Fruit fly (Drosophila melanogaster) whole organism, embryonic: Measurements from ENCODE around the gene CG17839.
A peak's percentile ranks its signal among the peaks of the same experiment; 100 is the strongest.

Experiments
- CG1602 ChIP-seq: fragments of 200-800 bp; sonication (Bioruptor generic); optimal IDR thresholded peaks from 3 replicates; lab custom pipeline; 2016; ENCODE audit warnings: missing biosample characterization, missing genetic modification characterization
- CG16813 ChIP-seq: fragments of 200-800 bp; sonication (Bioruptor generic); IDR thresholded peaks from 3 replicates; pipeline ENCODE4 v1.3.6; 2022; ENCODE audit warnings: missing biosample characterization, missing genetic modification characterization; ENCODE audit not compliant: partially characterized antibody
- CG17328 ChIP-seq: fragments of 200-800 bp; sonication (Bioruptor generic); IDR thresholded peaks from 2 replicates; pipeline ENCODE4 v1.3.6; 2022; ENCODE audit warnings: missing biosample characterization, missing genetic modification characterization
- CG2116 ChIP-seq: fragments of 200-800 bp; sonication (Bioruptor generic); optimal IDR thresholded peaks from 3 replicates; lab custom pipeline; 2018; ENCODE audit warnings: missing biosample characterization, mild to moderate bottlenecking, missing genetic modification characterization
- CG2129 ChIP-seq: fragments of 200-800 bp; sonication (Bioruptor generic); IDR thresholded peaks from 2 replicates; pipeline ENCODE4 v1.3.6; 2022; ENCODE audit warnings: missing biosample characterization, missing genetic modification characterization; ENCODE audit not compliant: partially characterized antibody
- CG2202 ChIP-seq: fragments of 200-800 bp; sonication (Bioruptor generic); optimal IDR thresholded peaks from 2 replicates; lab custom pipeline; 2018; ENCODE audit warnings: missing biosample characterization, mild to moderate bottlenecking, missing genetic modification characterization
- CG31365 ChIP-seq: fragments of 200-800 bp; sonication (Bioruptor generic); optimal IDR thresholded peaks from 2 replicates; lab custom pipeline; 2018; ENCODE audit warnings: missing biosample characterization, mild to moderate bottlenecking, missing genetic modification characterization
- CG34376 ChIP-seq: fragments of 200-800 bp; sonication (Bioruptor generic); optimal IDR thresholded peaks from 2 replicates; lab custom pipeline; 2018; ENCODE audit warnings: missing biosample characterization, mild to moderate bottlenecking, missing genetic modification characterization
- CG4820 ChIP-seq: fragments of 200-800 bp; sonication (Bioruptor generic); optimal IDR thresholded peaks from 3 replicates; lab custom pipeline; 2016; ENCODE audit warnings: missing biosample characterization, missing genetic modification characterization
- CG5180 ChIP-seq: fragments of 200-800 bp; sonication (Bioruptor generic); optimal IDR thresholded peaks from 3 replicates; lab custom pipeline; 2017; ENCODE audit warnings: missing biosample characterization, missing genetic modification characterization, mild to moderate bottlenecking, moderate library complexity, missing genetic modification reagents
- CG6765 ChIP-seq: fragments of 200-800 bp; sonication (Bioruptor generic); optimal IDR thresholded peaks from 3 replicates; lab custom pipeline; 2017; ENCODE audit warnings: missing biosample characterization, mild to moderate bottlenecking, missing genetic modification characterization
- CG7963 ChIP-seq: fragments of 200-800 bp; sonication (Bioruptor generic); IDR thresholded peaks from 3 replicates; pipeline ENCODE4 v1.3.6; 2022; ENCODE audit warnings: missing biosample characterization, missing genetic modification characterization; ENCODE audit not compliant: partially characterized antibody
- CG8924 ChIP-seq: fragments of 200-800 bp; optimal IDR thresholded peaks from 3 replicates; lab custom pipeline; 2019; ENCODE audit warnings: missing biosample characterization, mild to moderate bottlenecking, missing genetic modification characterization, moderate library complexity
- CG9797 ChIP-seq: fragments of 200-800 bp; sonication (Bioruptor generic); optimal IDR thresholded peaks from 3 replicates; lab custom pipeline; 2018; ENCODE audit warnings: missing biosample characterization, mild to moderate bottlenecking, missing genetic modification characterization
- CG9817 ChIP-seq: fragments of 200-800 bp; sonication (Bioruptor generic); optimal IDR thresholded peaks from 2 replicates; lab custom pipeline; 2018; ENCODE audit warnings: missing biosample characterization, mild to moderate bottlenecking, missing genetic modification characterization, moderate library complexity
- CoRest ChIP-seq: fragments of 200-800 bp; sonication (Bioruptor generic); optimal IDR thresholded peaks from 3 replicates; lab custom pipeline; 2018; ENCODE audit warnings: missing biosample characterization, mild to moderate bottlenecking, missing genetic modification characterization, moderate library complexity
- Gsc ChIP-seq: fragments of 200-800 bp; sonication (Bioruptor generic); IDR thresholded peaks from 2 replicates; pipeline ENCODE4 v1.3.6; 2022; ENCODE audit warnings: missing biosample characterization, missing genetic modification characterization
- Hey ChIP-seq: fragments of 200-800 bp; sonication (Bioruptor generic); optimal IDR thresholded peaks from 3 replicates; lab custom pipeline; 2018; ENCODE audit warnings: missing biosample characterization, mild to moderate bottlenecking, missing genetic modification characterization
- MTF-1 ChIP-seq: fragments of 200-800 bp; sonication (Bioruptor generic); optimal IDR thresholded peaks from 2 replicates; lab custom pipeline; 2018; ENCODE audit warnings: missing biosample characterization, mild to moderate bottlenecking, missing genetic modification characterization, borderline replicate concordance
- Max ChIP-seq: fragments of 200-800 bp; sonication (Bioruptor generic); optimal IDR thresholded peaks from 2 replicates; lab custom pipeline; 2016; ENCODE audit warnings: missing biosample characterization, mild to moderate bottlenecking, missing genetic modification characterization
- Mes4 ChIP-seq: fragments of 200-800 bp; sonication (Bioruptor generic); optimal IDR thresholded peaks from 2 replicates; lab custom pipeline; 2016; ENCODE audit warnings: missing biosample characterization, missing genetic modification characterization
- Oaz ChIP-seq: fragments of 200-800 bp; sonication (Bioruptor generic); IDR thresholded peaks from 2 replicates; pipeline ENCODE4 v1.3.6; 2022; ENCODE audit warnings: missing biosample characterization, missing genetic modification characterization
- Sin3A ChIP-seq: fragments of >200 bp; optimal IDR thresholded peaks from 2 replicates; lab custom pipeline; 2018
- Sox102F ChIP-seq: fragments of 200-800 bp; sonication (Bioruptor generic); optimal IDR thresholded peaks from 2 replicates; lab custom pipeline; 2018; ENCODE audit warnings: missing biosample characterization, mild to moderate bottlenecking, missing genetic modification characterization, moderate library complexity
- Sry-β ChIP-seq: fragments of 200-800 bp; sonication (Bioruptor generic); optimal IDR thresholded peaks from 2 replicates; lab custom pipeline; 2018; ENCODE audit warnings: missing biosample characterization, mild to moderate bottlenecking, missing genetic modification characterization, moderate library complexity
- Ssrp ChIP-seq: fragments of 200-800 bp; sonication (Bioruptor generic); optimal IDR thresholded peaks from 2 replicates; lab custom pipeline; 2018; ENCODE audit warnings: missing biosample characterization, mild to moderate bottlenecking, missing genetic modification characterization, moderate library complexity
- YL-1 ChIP-seq: fragments of 200-800 bp; sonication (Bioruptor generic); optimal IDR thresholded peaks from 3 replicates; lab custom pipeline; 2017; ENCODE audit warnings: missing biosample characterization, mild to moderate bottlenecking, missing genetic modification characterization
- al ChIP-seq: fragments of 200-800 bp; sonication (Bioruptor generic); IDR thresholded peaks from 2 replicates; pipeline ENCODE4 v1.3.6; 2022; ENCODE audit warnings: missing biosample characterization, missing genetic modification characterization
- aop ChIP-seq: fragments of 200-800 bp; sonication (Bioruptor generic); IDR thresholded peaks from 2 replicates; pipeline ENCODE4 v1.3.6; 2022; ENCODE audit warnings: missing biosample characterization, missing genetic modification characterization
- chm ChIP-seq: fragments of 200-800 bp; sonication (Bioruptor generic); IDR thresholded peaks from 2 replicates; pipeline ENCODE4 v1.3.6; 2022; ENCODE audit warnings: missing biosample characterization, missing genetic modification characterization
- crc ChIP-seq: fragments of 200-800 bp; sonication (Bioruptor generic); optimal IDR thresholded peaks from 2 replicates; lab custom pipeline; 2016; ENCODE audit warnings: missing biosample characterization, missing genetic modification characterization
- eve ChIP-seq, 2 experiments: fragments of >200 bp; optimal IDR thresholded peaks; 2 replicates each; lab custom pipeline; 2017; ENCODE audit warnings: missing biosample characterization in 2 of 2, missing genetic modification characterization in 2 of 2
- eyg ChIP-seq: fragments of 200-800 bp; sonication (Bioruptor generic); optimal IDR thresholded peaks from 3 replicates; lab custom pipeline; 2016; ENCODE audit warnings: missing biosample characterization, missing genetic modification characterization
- hkb ChIP-seq, 2 experiments: fragments of 200-800 bp in 1 of 2; fragments of >200 bp in 1 of 2; sonication (Bioruptor generic) in 1 of 2; IDR thresholded peaks in 1 of 2; optimal IDR thresholded peaks in 1 of 2; 2 replicates each; pipeline versions ENCODE4 v1.3.6 to Lab custom; 2017 to 2022; ENCODE audit warnings: missing biosample characterization in 1 of 2, missing genetic modification characterization in 1 of 2
- insv ChIP-seq, 2 experiments: fragments of 200-800 bp; sonication (Bioruptor generic); optimal IDR thresholded peaks; 3 replicates each; lab custom pipeline; 2016 to 2018; ENCODE audit warnings: missing biosample characterization in 2 of 2, missing genetic modification characterization in 2 of 2
- jing ChIP-seq: fragments of 200-800 bp; sonication (Bioruptor generic); optimal IDR thresholded peaks from 2 replicates; lab custom pipeline; 2018; ENCODE audit warnings: missing biosample characterization, mild to moderate bottlenecking, missing genetic modification characterization
- lbe ChIP-seq: fragments of 200-800 bp; sonication (Bioruptor generic); optimal IDR thresholded peaks from 2 replicates; lab custom pipeline; 2016; ENCODE audit warnings: missing biosample characterization, mild to moderate bottlenecking, missing genetic modification characterization
- mam ChIP-seq: fragments of 200-800 bp; sonication (Bioruptor generic); optimal IDR thresholded peaks from 3 replicates; lab custom pipeline; 2016; ENCODE audit warnings: missing biosample characterization, missing genetic modification characterization
- onecut ChIP-seq: fragments of 200-800 bp; sonication (Bioruptor generic); IDR thresholded peaks from 2 replicates; pipeline ENCODE4 v1.3.6; 2022; ENCODE audit warnings: missing biosample characterization, missing genetic modification characterization
- pb ChIP-seq: fragments of 200-800 bp; sonication (Bioruptor generic); optimal IDR thresholded peaks from 3 replicates; lab custom pipeline; 2016; ENCODE audit warnings: missing biosample characterization, missing genetic modification characterization
- sens-2 ChIP-seq: fragments of 200-800 bp; sonication (Bioruptor generic); IDR thresholded peaks from 2 replicates; pipeline ENCODE4 v1.3.6; 2022; ENCODE audit warnings: missing biosample characterization, missing genetic modification characterization
- ssp ChIP-seq: fragments of 200-800 bp; sonication (Bioruptor generic); IDR thresholded peaks from 2 replicates; pipeline ENCODE4 v1.3.6; 2022; ENCODE audit warnings: missing biosample characterization, missing genetic modification characterization
- stc ChIP-seq: fragments of 200-800 bp; sonication (Bioruptor generic); IDR thresholded peaks from 2 replicates; pipeline ENCODE4 v1.3.6; 2022; ENCODE audit warnings: missing biosample characterization, missing genetic modification characterization
- sug ChIP-seq: fragments of 200-800 bp; optimal IDR thresholded peaks from 2 replicates; lab custom pipeline; 2019; ENCODE audit warnings: missing biosample characterization, mild to moderate bottlenecking, missing genetic modification characterization, moderate library complexity
- toy ChIP-seq: fragments of 200-800 bp; sonication (Bioruptor generic); IDR thresholded peaks from 2 replicates; pipeline ENCODE4 v1.3.6; 2022; ENCODE audit warnings: missing biosample characterization, missing genetic modification characterization
- twi ChIP-seq: fragments of 200-800 bp; optimal IDR thresholded peaks from 2 replicates; lab custom pipeline; 2019; ENCODE audit warnings: missing biosample characterization, mild to moderate bottlenecking, missing genetic modification characterization, moderate library complexity
- wek ChIP-seq: fragments of 200-800 bp; sonication (Bioruptor generic); optimal IDR thresholded peaks from 3 replicates; lab custom pipeline; 2018; ENCODE audit warnings: missing biosample characterization, mild to moderate bottlenecking, missing genetic modification characterization, moderate library complexity

The CG17839 gene

DNA sequence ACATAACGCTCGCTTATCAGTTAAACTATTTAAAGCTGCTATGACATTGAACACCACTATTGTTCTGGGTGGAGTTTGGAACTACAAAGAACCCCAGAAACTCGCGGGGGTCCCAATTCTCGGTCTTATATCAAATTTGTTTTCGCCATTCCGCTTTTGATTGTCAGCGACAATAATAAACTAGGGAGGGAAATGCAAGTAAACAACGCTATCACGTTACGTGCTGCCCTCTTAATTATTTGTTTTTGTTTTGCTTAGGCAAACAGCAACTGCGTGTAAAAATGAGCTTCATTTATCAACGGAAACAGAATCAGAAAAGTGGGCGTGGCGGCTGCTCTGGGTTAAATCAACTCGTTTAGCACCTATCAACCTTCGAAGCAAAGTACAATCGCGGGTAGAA, 24.7 kb upstream of the CG17839 start (continued):
- TF ChIP-seq CG1602 (GFP tag; lab: Kevin White, UChicago) (no peak), MTF-1 (GFP tag; lab: Kevin White, UChicago) (peak; percentile 79), Mes4 (GFP tag; lab: Kevin White, UChicago) (peak; percentile 21), CG6765 (GFP tag; lab: Kevin White, UChicago) (peak; percentile 44), onecut (GFP tag; lab: Robert Waterston, UW) (peak; percentile 48), CG9797 (GFP tag; lab: Kevin White, UChicago) (no peak), Sox102F (GFP tag; lab: Kevin White, UChicago) (peak; percentile 34), aop (no peak), CG2202 (tag; lab: Kevin White, UChicago) (peak; percentile 59), stc (GFP tag; lab: Robert Waterston, UW) (peak; percentile 15; the same call in 1 of the 2 replicates), Gsc (GFP tag; lab: Robert Waterston, UW) (no peak), sug (tag; lab: Kevin White, UChicago) (peak; percentile 95), Sry-β (GFP tag; lab: Kevin White, UChicago) (no peak), Max (GFP tag; lab: Kevin White, UChicago) (no peak), lbe (no peak), Oaz (GFP tag; lab: Robert Waterston, UW) (no peak), hkb (optimal IDR thresholded peaks at IDR 0.05; lab: Kevin White, UChicago) (no peak), hkb (GFP tag; IDR thresholded peaks at IDR 0.05; lab: Robert Waterston, UW) (peak; percentile 54), CG2116 (peak; percentile 22), CG5180 (peak; percentile 27), CG9817 (tag; lab: Kevin White, UChicago) (no peak), mam (GFP tag; lab: Kevin White, UChicago) (no peak), CG7963 (GFP tag; lab: Robert Waterston, UW) (no peak), YL-1 (GFP tag; lab: Kevin White, UChicago) (peak; percentile 1), ssp (no peak), eyg (GFP tag; lab: Kevin White, UChicago) (no peak), CG4820 (GFP tag; lab: Kevin White, UChicago) (no peak), sens-2 (GFP tag; lab: Robert Waterston, UW) (no peak), Hey (tag; lab: Kevin White, UChicago) (peak; percentile 38), CG31365 (peak; percentile 27), wek (GFP tag; lab: Kevin White, UChicago) (peak; percentile 69), CG16813 (GFP tag; lab: Robert Waterston, UW) (no peak), CoRest (tag; lab: Kevin White, UChicago) (peak; percentile 9), chm (GFP tag; lab: Robert Waterston, UW) (peak; percentile 45; the same call in 1 of the 2 replicates), CG34376 (GFP tag; lab: Kevin White, UChicago) (peak; percentile 44), Sin3A (lab: Kevin White, UChicago) (no peak), jing (no peak), CG2129 (GFP tag; lab: Robert Waterston, UW) (no peak), crc (no peak), pb (GFP tag; lab: Kevin White, UChicago) (no peak), twi (tag; lab: Kevin White, UChicago) (no peak), CG8924 (tag; lab: Kevin White, UChicago) (peak; percentile 4), insv (GFP tag; optimal IDR thresholded peaks at IDR 0.05; lab: Kevin White, UChicago) (no peak), eve (GFP tag; optimal IDR thresholded peaks at IDR 0.05; lab: Kevin White, UChicago) (no peak), Ssrp (no peak), toy (no peak), CG17328 (GFP tag; lab: Robert Waterston, UW) (0 out of 2 replicates have a peak, but pooled peaks have one; percentile 21), al (GFP tag; lab: Robert Waterston, UW) (no peak)
